Fruit fly (Drosophila melanogaster) whole organism, embryonic: ENCODE measurements around the gene CG2187.

Source experiments
- BEAF-32 ChIP-seq: fragments of 200-800 bp; sonication (Bioruptor generic); optimal IDR thresholded peaks from 3 replicates; lab custom pipeline; 2017; ENCODE audit warnings: missing biosample characterization, missing genetic modification characterization, mild to moderate bottlenecking, moderate library complexity, missing genetic modification reagents
- Bgb ChIP-seq: fragments of 200-800 bp; sonication (Bioruptor generic); IDR thresholded peaks from 2 replicates; pipeline ENCODE4 v1.3.6; 2022; ENCODE audit warnings: missing biosample characterization, missing genetic modification characterization; ENCODE audit not compliant: partially characterized antibody
- CG10431 ChIP-seq: fragments of 200-800 bp; sonication (Bioruptor generic); optimal IDR thresholded peaks from 3 replicates; lab custom pipeline; 2018; ENCODE audit warnings: missing biosample characterization, mild to moderate bottlenecking, missing genetic modification characterization
- CG12071 ChIP-seq: fragments of 200-800 bp; sonication (Bioruptor generic); optimal IDR thresholded peaks from 3 replicates; lab custom pipeline; 2018; ENCODE audit warnings: missing biosample characterization, mild to moderate bottlenecking, missing genetic modification characterization
- CG17328 ChIP-seq: fragments of 200-800 bp; sonication (Bioruptor generic); IDR thresholded peaks from 2 replicates; pipeline ENCODE4 v1.3.6; 2022; ENCODE audit warnings: missing biosample characterization, missing genetic modification characterization
- CG17802 ChIP-seq: fragments of 200-800 bp; sonication (Bioruptor generic); optimal IDR thresholded peaks from 2 replicates; lab custom pipeline; 2018; ENCODE audit warnings: missing biosample characterization, mild to moderate bottlenecking, missing genetic modification characterization, moderate library complexity
- CG17829 ChIP-seq: fragments of 200-800 bp; optimal IDR thresholded peaks from 2 replicates; lab custom pipeline; 2019; ENCODE audit warnings: missing biosample characterization, mild to moderate bottlenecking, missing genetic modification characterization, moderate library complexity
- CG18262 ChIP-seq: fragments of 200-800 bp; optimal IDR thresholded peaks from 3 replicates; lab custom pipeline; 2019; ENCODE audit warnings: missing biosample characterization, mild to moderate bottlenecking, missing genetic modification characterization, moderate library complexity
- CG18476 ChIP-seq: fragments of 200-800 bp; sonication (Bioruptor generic); optimal IDR thresholded peaks from 2 replicates; lab custom pipeline; 2016; ENCODE audit warnings: missing biosample characterization, mild to moderate bottlenecking, missing genetic modification characterization
- CG2712 ChIP-seq: fragments of 200-800 bp; optimal IDR thresholded peaks from 3 replicates; lab custom pipeline; 2019; ENCODE audit warnings: missing biosample characterization, mild to moderate bottlenecking, missing genetic modification characterization, moderate library complexity
- CG30020 ChIP-seq: fragments of 200-800 bp; optimal IDR thresholded peaks from 2 replicates; lab custom pipeline; 2019; ENCODE audit warnings: missing biosample characterization, mild to moderate bottlenecking, missing genetic modification characterization, moderate library complexity
- CG32532 ChIP-seq: fragments of 200-800 bp; sonication (Bioruptor generic); IDR thresholded peaks from 2 replicates; pipeline ENCODE4 v1.3.6; 2022; ENCODE audit warnings: missing biosample characterization, missing genetic modification characterization
- CG33557 ChIP-seq: fragments of 200-800 bp; sonication (Bioruptor generic); optimal IDR thresholded peaks from 2 replicates; lab custom pipeline; 2019; ENCODE audit warnings: missing biosample characterization, mild to moderate bottlenecking, missing genetic modification characterization, moderate library complexity
- CG34224 ChIP-seq: fragments of 200-800 bp; sonication (Bioruptor generic); IDR thresholded peaks from 3 replicates; pipeline ENCODE4 v1.3.6; 2022; ENCODE audit warnings: missing biosample characterization, missing genetic modification characterization; ENCODE audit not compliant: partially characterized antibody
- CG4328 ChIP-seq: fragments of 200-800 bp; sonication (Bioruptor generic); optimal IDR thresholded peaks from 3 replicates; lab custom pipeline; 2017; ENCODE audit warnings: missing biosample characterization, missing genetic modification reagents, missing genetic modification characterization
- CG5180 ChIP-seq: fragments of 200-800 bp; sonication (Bioruptor generic); optimal IDR thresholded peaks from 3 replicates; lab custom pipeline; 2017; ENCODE audit warnings: missing biosample characterization, missing genetic modification characterization, mild to moderate bottlenecking, moderate library complexity, missing genetic modification reagents
- CG6175 ChIP-seq: fragments of 200-800 bp; sonication (Bioruptor generic); IDR thresholded peaks from 3 replicates; pipeline ENCODE4 v1.3.6; 2022; ENCODE audit warnings: missing biosample characterization, missing genetic modification characterization
- CG7556 ChIP-seq: fragments of 200-800 bp; sonication (Bioruptor generic); optimal IDR thresholded peaks from 2 replicates; lab custom pipeline; 2017; ENCODE audit warnings: missing biosample characterization, mild to moderate bottlenecking, missing genetic modification characterization
- CG8089 ChIP-seq: fragments of 200-800 bp; sonication (Bioruptor generic); optimal IDR thresholded peaks from 3 replicates; lab custom pipeline; 2016; ENCODE audit warnings: missing biosample characterization, missing genetic modification characterization
- CG8388 ChIP-seq: fragments of 200-800 bp; sonication (Bioruptor generic); optimal IDR thresholded peaks from 2 replicates; lab custom pipeline; 2019; ENCODE audit warnings: missing biosample characterization, mild to moderate bottlenecking, missing genetic modification characterization, moderate library complexity
- CG9727 ChIP-seq: fragments of 200-800 bp; sonication (Bioruptor generic); optimal IDR thresholded peaks from 3 replicates; lab custom pipeline; 2017; ENCODE audit warnings: missing biosample characterization, mild to moderate bottlenecking, missing genetic modification characterization
- CG9797 ChIP-seq: fragments of 200-800 bp; sonication (Bioruptor generic); optimal IDR thresholded peaks from 3 replicates; lab custom pipeline; 2018; ENCODE audit warnings: missing biosample characterization, mild to moderate bottlenecking, missing genetic modification characterization
- CrebB ChIP-seq: fragments of 200-800 bp; sonication (Bioruptor generic); optimal IDR thresholded peaks from 3 replicates; lab custom pipeline; 2018; ENCODE audit warnings: missing biosample characterization, mild to moderate bottlenecking, missing genetic modification characterization
- Dip2 ChIP-seq: fragments of 200-800 bp; sonication (Bioruptor generic); IDR thresholded peaks from 2 replicates; pipeline ENCODE4 v1.3.6; 2022; ENCODE audit warnings: missing biosample characterization, missing genetic modification characterization
- Dref ChIP-seq: fragments of 200-800 bp; sonication (Bioruptor generic); IDR thresholded peaks from 2 replicates; pipeline ENCODE4 v1.3.6; 2022; ENCODE audit warnings: missing biosample characterization, missing genetic modification characterization
- E2f1 ChIP-seq: fragments of 200-800 bp; sonication (Bioruptor generic); IDR thresholded peaks from 2 replicates; pipeline ENCODE4 v1.3.6; 2022; ENCODE audit warnings: missing biosample characterization, missing genetic modification characterization
- ERR ChIP-seq: fragments of 200-800 bp; sonication (Bioruptor generic); optimal IDR thresholded peaks from 2 replicates; lab custom pipeline; 2016; ENCODE audit warnings: missing biosample characterization, missing genetic modification characterization
- Ets65A ChIP-seq: fragments of 200-800 bp; sonication (Bioruptor generic); peaks from one replicate; lab custom pipeline; 2016; ENCODE audit warnings: missing biosample characterization, missing genetic modification characterization
- Hsf ChIP-seq: fragments of 200-800 bp; sonication (Bioruptor generic); optimal IDR thresholded peaks from 3 replicates; lab custom pipeline; 2016; ENCODE audit warnings: missing biosample characterization, missing genetic modification characterization
- MESR4 ChIP-seq: fragments of 200-800 bp; sonication (Bioruptor generic); optimal IDR thresholded peaks from 2 replicates; lab custom pipeline; 2018; ENCODE audit warnings: missing biosample characterization, mild to moderate bottlenecking, missing genetic modification characterization, moderate library complexity
- Mad ChIP-seq: fragments of 200-800 bp; sonication (Bioruptor generic); optimal IDR thresholded peaks from 2 replicates; lab custom pipeline; 2016; ENCODE audit warnings: missing biosample characterization, missing genetic modification characterization
- NK7.1 ChIP-seq: fragments of 200-800 bp; sonication (Bioruptor generic); optimal IDR thresholded peaks from 3 replicates; lab custom pipeline; 2016; ENCODE audit warnings: missing biosample characterization, missing genetic modification characterization
- Optix ChIP-seq: fragments of 200-800 bp; sonication (Bioruptor generic); IDR thresholded peaks from 3 replicates; pipeline ENCODE4 v1.3.6; 2022; ENCODE audit warnings: missing biosample characterization, missing genetic modification characterization
- PHDP ChIP-seq: fragments of 200-800 bp; sonication (Bioruptor generic); optimal IDR thresholded peaks from 3 replicates; lab custom pipeline; 2018; ENCODE audit warnings: missing biosample characterization, mild to moderate bottlenecking, missing genetic modification characterization, moderate library complexity
- Xbp1 ChIP-seq: fragments of 200-800 bp; sonication (Bioruptor generic); optimal IDR thresholded peaks from 3 replicates; lab custom pipeline; 2016; ENCODE audit warnings: missing biosample characterization, mild to moderate bottlenecking, missing genetic modification characterization
- amos ChIP-seq: fragments of 200-800 bp; sonication (Bioruptor generic); IDR thresholded peaks from 2 replicates; pipeline ENCODE4 v1.3.6; 2022; ENCODE audit warnings: missing biosample characterization, missing genetic modification characterization; ENCODE audit not compliant: partially characterized antibody
- bsh ChIP-seq, 2 experiments: fragments of 200-800 bp; sonication (Bioruptor generic); optimal IDR thresholded peaks; 2 replicates each; lab custom pipeline; 2017 to 2018; ENCODE audit warnings: mild to moderate bottlenecking in 2 of 2, missing biosample characterization in 2 of 2, missing genetic modification characterization in 2 of 2, moderate library complexity in 1 of 2
- cas ChIP-seq: fragments of 200-800 bp; sonication (Bioruptor generic); IDR thresholded peaks from 2 replicates; pipeline ENCODE4 v1.3.6; 2022; ENCODE audit warnings: missing biosample characterization, missing genetic modification characterization
- caup ChIP-seq: fragments of 200-800 bp; sonication (Bioruptor generic); optimal IDR thresholded peaks from 3 replicates; lab custom pipeline; 2017; ENCODE audit warnings: missing biosample characterization, mild to moderate bottlenecking, missing genetic modification characterization, moderate library complexity; ENCODE audit not compliant: severe bottlenecking
- corto ChIP-seq: fragments of 200-800 bp; sonication (Bioruptor generic); optimal IDR thresholded peaks from 2 replicates; lab custom pipeline; 2016; ENCODE audit warnings: missing biosample characterization, mild to moderate bottlenecking, missing genetic modification characterization, moderate library complexity
- croc ChIP-seq: fragments of 200-800 bp; sonication (Bioruptor generic); conservative IDR thresholded peaks from 3 replicates; pipeline ENCODE4 v1.3.6; 2022; ENCODE audit warnings: missing biosample characterization, missing genetic modification characterization
- dmrt99B ChIP-seq: fragments of 200-800 bp; sonication (Bioruptor generic); optimal IDR thresholded peaks from 2 replicates; lab custom pipeline; 2018; ENCODE audit warnings: missing biosample characterization, mild to moderate bottlenecking, missing genetic modification characterization, moderate library complexity
- fd96Cb ChIP-seq: fragments of 200-800 bp; sonication (Bioruptor generic); optimal IDR thresholded peaks from 2 replicates; lab custom pipeline; 2018; ENCODE audit warnings: missing biosample characterization, mild to moderate bottlenecking, missing genetic modification characterization, moderate library complexity
- insv ChIP-seq, 2 experiments: fragments of 200-800 bp; sonication (Bioruptor generic); optimal IDR thresholded peaks; 3 replicates each; lab custom pipeline; 2016 to 2018; ENCODE audit warnings: missing biosample characterization in 2 of 2, missing genetic modification characterization in 2 of 2
- jigr1 ChIP-seq: fragments of 200-800 bp; sonication (Bioruptor generic); IDR thresholded peaks from 3 replicates; pipeline ENCODE4 v1.3.6; 2022; ENCODE audit warnings: missing biosample characterization, missing genetic modification characterization
- kah ChIP-seq: fragments of 200-800 bp; sonication (Bioruptor generic); optimal IDR thresholded peaks from 2 replicates; lab custom pipeline; 2018; ENCODE audit warnings: missing biosample characterization, mild to moderate bottlenecking, missing genetic modification characterization
- knrl ChIP-seq: fragments of 200-800 bp; sonication (Bioruptor generic); IDR thresholded peaks from 3 replicates; pipeline ENCODE4 v1.3.6; 2022; ENCODE audit warnings: missing biosample characterization, missing genetic modification characterization; ENCODE audit not compliant: partially characterized antibody
- mirr ChIP-seq: fragments of 200-800 bp; sonication (Bioruptor generic); optimal IDR thresholded peaks from 3 replicates; lab custom pipeline; 2018; ENCODE audit warnings: missing biosample characterization, mild to moderate bottlenecking, missing genetic modification characterization
- run ChIP-seq: fragments of 200-800 bp; sonication (Bioruptor generic); optimal IDR thresholded peaks from 3 replicates; lab custom pipeline; 2018; ENCODE audit warnings: missing biosample characterization, mild to moderate bottlenecking, missing genetic modification characterization
- sqz ChIP-seq: fragments of 200-800 bp; sonication (Bioruptor generic); optimal IDR thresholded peaks from 3 replicates; lab custom pipeline; 2018; ENCODE audit warnings: missing biosample characterization, mild to moderate bottlenecking, missing genetic modification characterization
- vvl ChIP-seq: fragments of 200-800 bp; sonication (Bioruptor generic); IDR thresholded peaks from 2 replicates; pipeline ENCODE4 v1.3.6; 2022; ENCODE audit warnings: missing biosample characterization, missing genetic modification characterization

CG2187 gene

dm6 chr3R:31706895-31707238, 51.6 kb downstream of the CG2187 start (continued):
- TF ChIP-seq CG17829 (tag; lab: Kevin White, UChicago) = peak; percentile 21
- no peak for TF ChIP-seq CG8089 (GFP tag; lab: Kevin White, UChicago)
- TF ChIP-seq CG17802 (tag; lab: Kevin White, UChicago) = no peak
- no peak for TF ChIP-seq CG32532 (GFP tag; lab: Robert Waterston, UW)
- no peak for TF ChIP-seq E2f1 (GFP tag; lab: Robert Waterston, UW)
- TF ChIP-seq run = no peak
- no peak for TF ChIP-seq CG18476
- no peak for TF ChIP-seq knrl (GFP tag; lab: Robert Waterston, UW)
- no peak for TF ChIP-seq vvl (GFP tag; lab: Robert Waterston, UW)
- TF ChIP-seq Xbp1 (GFP tag; lab: Kevin White, UChicago) = peak; percentile 11
- TF ChIP-seq CG2712 (tag; lab: Kevin White, UChicago) = peak; percentile 33
- no peak for TF ChIP-seq Dref (GFP tag; lab: Robert Waterston, UW)
- no peak for TF ChIP-seq NK7.1 (GFP tag; lab: Kevin White, UChicago)
- no peak for TF ChIP-seq CG4328 (GFP tag; lab: Kevin White, UChicago)
- no peak for TF ChIP-seq CG9797 (GFP tag; lab: Kevin White, UChicago)
- TF ChIP-seq ERR = no peak
- no peak for TF ChIP-seq BEAF-32
- TF ChIP-seq jigr1 (GFP tag; lab: Robert Waterston, UW) = no peak
- TF ChIP-seq CrebB (tag; lab: Kevin White, UChicago) = no peak
- TF ChIP-seq CG17328 (GFP tag; lab: Robert Waterston, UW) = no peak
- peak; percentile 48 for TF ChIP-seq CG9727
- TF ChIP-seq CG6175 = no peak
- no peak for TF ChIP-seq CG33557 (GFP tag; lab: Kevin White, UChicago)
- peak; percentile 72 for TF ChIP-seq Ets65A
- no peak for TF ChIP-seq Mad (GFP tag; lab: Kevin White, UChicago)
- no peak for TF ChIP-seq CG10431 (GFP tag; lab: Kevin White, UChicago)
- TF ChIP-seq CG18262 (tag; lab: Kevin White, UChicago) = peak; percentile 45
- TF ChIP-seq CG7556 (GFP tag; lab: Kevin White, UChicago) = no peak
- no peak for TF ChIP-seq Optix (GFP tag; lab: Robert Waterston, UW)
- TF ChIP-seq croc (GFP tag; lab: Robert Waterston, UW) = no peak
- TF ChIP-seq Bgb (GFP tag; lab: Robert Waterston, UW) = no peak
- no peak for TF ChIP-seq dmrt99B (tag; lab: Kevin White, UChicago)
- no peak for TF ChIP-seq cas (GFP tag; lab: Robert Waterston, UW)
- TF ChIP-seq sqz (GFP tag; lab: Kevin White, UChicago) = no peak
- no peak for TF ChIP-seq CG12071
- peak; percentile 4 for TF ChIP-seq Hsf (GFP tag; lab: Kevin White, UChicago)
- no peak for TF ChIP-seq amos (GFP tag; lab: Robert Waterston, UW)
- TF ChIP-seq CG8388 = peak; percentile 5
- no peak for TF ChIP-seq fd96Cb (tag; lab: Kevin White, UChicago)
- TF ChIP-seq CG5180 (GFP tag; lab: Kevin White, UChicago) = no peak
- TF ChIP-seq caup (GFP tag; lab: Kevin White, UChicago) = no peak
- TF ChIP-seq corto (GFP tag; lab: Kevin White, UChicago) = no peak
- no peak for TF ChIP-seq CG30020 (tag; lab: Kevin White, UChicago)
- TF ChIP-seq mirr = no peak
- TF ChIP-seq kah = no peak
- TF ChIP-seq PHDP = no peak
- TF ChIP-seq MESR4 (GFP tag; lab: Kevin White, UChicago) = no peak
- peak in 1 of 2 experiments; percentile 4 for TF ChIP-seq bsh (GFP tag; optimal IDR thresholded peaks at IDR 0.05; lab: Kevin White, UChicago)
- no peak for TF ChIP-seq CG34224 (GFP tag; lab: Robert Waterston, UW)
- no peak for TF ChIP-seq insv (GFP tag; optimal IDR thresholded peaks at IDR 0.05; lab: Kevin White, UChicago)
- no peak for TF ChIP-seq Dip2 (GFP tag; lab: Robert Waterston, UW)
